Fruit fly (Drosophila melanogaster) whole organism, adult: ENCODE results near the gene Spt7.

ENCODE experiments used
- CG1620 ChIP-seq: fragments of 200-800 bp; sonication (Bioruptor generic); optimal IDR thresholded peaks from 2 replicates; lab custom pipeline; 2016; ENCODE audit warnings: missing biosample characterization, missing genetic modification characterization
- CG33017 ChIP-seq: fragments of 200-800 bp; sonication (Bioruptor generic); optimal IDR thresholded peaks from 2 replicates; lab custom pipeline; 2018; ENCODE audit warnings: missing biosample characterization, mild to moderate bottlenecking, missing genetic modification characterization, moderate library complexity
- CG5204 ChIP-seq: fragments of 200-800 bp; sonication (Bioruptor generic); optimal IDR thresholded peaks from 2 replicates; lab custom pipeline; 2016; ENCODE audit warnings: missing biosample characterization, missing genetic modification characterization
- CG7045 ChIP-seq: fragments of 200-800 bp; sonication (Bioruptor generic); optimal IDR thresholded peaks from 2 replicates; lab custom pipeline; 2017; ENCODE audit warnings: missing biosample characterization, mild to moderate bottlenecking, missing genetic modification characterization
- Clk ChIP-seq: fragments of 200-800 bp; sonication (Bioruptor generic); optimal IDR thresholded peaks from 2 replicates; lab custom pipeline; 2017; ENCODE audit warnings: missing biosample characterization, missing genetic modification characterization
- Crg-1 ChIP-seq: fragments of 200-800 bp; sonication (Bioruptor generic); optimal IDR thresholded peaks from 2 replicates; lab custom pipeline; 2016; ENCODE audit warnings: missing biosample characterization, missing genetic modification characterization
- Mnt ChIP-seq: fragments of 200-800 bp; sonication (Bioruptor generic); optimal IDR thresholded peaks from 2 replicates; lab custom pipeline; 2016; ENCODE audit warnings: missing biosample characterization, mild to moderate bottlenecking, missing genetic modification characterization
- bab1 ChIP-seq: fragments of 200-800 bp; sonication (Bioruptor generic); optimal IDR thresholded peaks from 3 replicates; lab custom pipeline; 2019; ENCODE audit warnings: missing biosample characterization, mild to moderate bottlenecking, missing genetic modification characterization, moderate library complexity
- cnc ChIP-seq, 2 experiments: fragments of >200 bp; optimal IDR thresholded peaks; 2 replicates each; lab custom pipeline; 2017
- kay ChIP-seq: fragments of 200-800 bp; sonication (Bioruptor generic); peaks from one replicate; lab custom pipeline; 2016; ENCODE audit warnings: missing biosample characterization, missing genetic modification characterization, borderline replicate concordance
- pad ChIP-seq: fragments of 200-800 bp; sonication (Bioruptor generic); optimal IDR thresholded peaks from 3 replicates; lab custom pipeline; 2017; ENCODE audit warnings: missing biosample characterization, missing genetic modification characterization, mild to moderate bottlenecking, moderate library complexity, missing genetic modification reagents
- toe ChIP-seq: fragments of 200-800 bp; sonication (Bioruptor generic); optimal IDR thresholded peaks from 2 replicates; lab custom pipeline; 2016; ENCODE audit warnings: missing biosample characterization, missing genetic modification characterization

dm6 chrX:17834754-17835153, 15.5 kb upstream of the Spt7 start:
- TF ChIP-seq Crg-1 (GFP tag; lab: Kevin White, UChicago) (no peak), CG5204 (no peak), kay (GFP tag; lab: Kevin White, UChicago) (no peak), CG7045 (no peak), CG1620 (no peak), Mnt (no peak), pad (GFP tag; lab: Kevin White, UChicago) (no peak), CG33017 (tag; lab: Kevin White, UChicago) (no peak), bab1 (GFP tag; lab: Kevin White, UChicago) (no peak), toe (GFP tag; lab: Kevin White, UChicago) (no peak), cnc (optimal IDR thresholded peaks at IDR 0.05; lab: Kevin White, UChicago) (no peak), Clk (no peak)
